Fruit fly (Drosophila melanogaster): ENCODE data around the gene VhaM9.7-a.
A peak's percentile ranks its signal among the peaks of the same experiment; 100 is the strongest.

VhaM9.7-a gene

dm6 chr3L:4221226-4221770 is 41.2 kb upstream of the VhaM9.7-a start (continued):
- TF ChIP-seq CG6765 (GFP tag; optimal IDR thresholded peaks at IDR 0.05), result no peak
- peak; percentile 19; the same call in 1 of the 2 replicates for TF ChIP-seq Ptx1 (GFP tag; IDR thresholded peaks at IDR 0.05)
- peak; percentile 95 for TF ChIP-seq sug (tag; optimal IDR thresholded peaks at IDR 0.05)
- TF ChIP-seq CG7271 (tag; optimal IDR thresholded peaks at IDR 0.05), result no peak
- peak; percentile 49; the same call in 1 of the 2 replicates for TF ChIP-seq CG9932 (GFP tag; IDR thresholded peaks at IDR 0.05)
- 0 out of 3 replicates have a peak, but pooled peaks have one; percentile 50 for TF ChIP-seq otp (GFP tag; IDR thresholded peaks at IDR 0.05)
- peak in 1 of 3 experiments; percentile 10 for TF ChIP-seq Stat92E (GFP tag; optimal IDR thresholded peaks at IDR 0.05)
- no peak for TF ChIP-seq ham (GFP tag; IDR thresholded peaks at IDR 0.05)
- peak; percentile 42; the same call in 1 of the 2 replicates for TF ChIP-seq Rfx (GFP tag; IDR thresholded peaks at IDR 0.05)
- no peak for TF ChIP-seq zf30C (GFP tag; optimal IDR thresholded peaks at IDR 0.05)
- peak; percentile 97 for TF ChIP-seq CG10543 (GFP tag; optimal IDR thresholded peaks at IDR 0.05)
- TF ChIP-seq CG43689 (GFP tag; IDR thresholded peaks at IDR 0.05), result no peak
- peak; percentile 19 for TF ChIP-seq CG7745 (tag; optimal IDR thresholded peaks at IDR 0.05)
- TF ChIP-seq CG11247 (GFP tag; IDR thresholded peaks at IDR 0.05), result no peak
- no peak for TF ChIP-seq sens (GFP tag)
- no peak for TF ChIP-seq GATAe (GFP tag; conservative IDR thresholded peaks at IDR 0.05)
- peak; percentile 38; the same call in 1 of the 2 replicates for TF ChIP-seq Drgx (GFP tag; IDR thresholded peaks at IDR 0.05)
- no peak for TF ChIP-seq fd96Cb (tag; optimal IDR thresholded peaks at IDR 0.05)
- no peak for TF ChIP-seq CG3163 (GFP tag; optimal IDR thresholded peaks at IDR 0.05)
- TF ChIP-seq her (GFP tag; optimal IDR thresholded peaks at IDR 0.05), result no peak
- no peak for TF ChIP-seq CG5245 (GFP tag; optimal IDR thresholded peaks at IDR 0.05)
- TF ChIP-seq chinmo (GFP tag; IDR thresholded peaks at IDR 0.05; ENCODE audit: partially characterized antibody), result peak; percentile 96
- no peak for TF ChIP-seq wdn (GFP tag; IDR thresholded peaks at IDR 0.05)
- TF ChIP-seq shn (GFP tag; optimal IDR thresholded peaks at IDR 0.05), result no peak
- no peak for TF ChIP-seq CG8290 (GFP tag; optimal IDR thresholded peaks at IDR 0.05)
- TF ChIP-seq CG8290 (tag; optimal IDR thresholded peaks at IDR 0.05), result peak in 1 of 2 experiments; percentile 86
- no peak for TF ChIP-seq CG32767 (GFP tag; IDR thresholded peaks at IDR 0.05)
- no peak for TF ChIP-seq TFAM (GFP tag; optimal IDR thresholded peaks at IDR 0.05)
- TF ChIP-seq fd102C (GFP tag; optimal IDR thresholded peaks at IDR 0.05), result no peak
- TF ChIP-seq bowl (GFP tag; IDR thresholded peaks at IDR 0.05), result no peak
- TF ChIP-seq CG10321 (GFP tag; IDR thresholded peaks at IDR 0.05), result 0 out of 2 replicates have a peak, but pooled peaks have one; percentile 11
- TF ChIP-seq CG6683 (GFP tag; optimal IDR thresholded peaks at IDR 0.05), result no peak
- no peak for TF ChIP-seq lov (optimal IDR thresholded peaks at IDR 0.05)
- no peak for TF ChIP-seq lov (GFP tag; IDR thresholded peaks at IDR 0.05)
- TF ChIP-seq NfI (GFP tag; optimal IDR thresholded peaks at IDR 0.05), result peak; percentile 34
- TF ChIP-seq PHDP (tag; optimal IDR thresholded peaks at IDR 0.05), result peak; percentile 29
- no peak for TF ChIP-seq Nf-YA (GFP tag; IDR thresholded peaks at IDR 0.05)
- no peak for TF ChIP-seq zen (tag; optimal IDR thresholded peaks at IDR 0.05)
- peak; percentile 54; the same call in 1 of the 2 replicates for TF ChIP-seq CG32532 (GFP tag; IDR thresholded peaks at IDR 0.05)
- TF ChIP-seq Atf3 (GFP tag; optimal IDR thresholded peaks at IDR 0.05), result no peak
- peak; percentile 70 for TF ChIP-seq cg (GFP tag; optimal IDR thresholded peaks at IDR 0.05)
- peak; percentile 89 for TF ChIP-seq mirr (GFP tag; optimal IDR thresholded peaks at IDR 0.05)
- no peak for TF ChIP-seq Side (GFP tag; optimal IDR thresholded peaks at IDR 0.05)
- no peak for TF ChIP-seq dmrt11E (tag; optimal IDR thresholded peaks at IDR 0.05)
- no peak for TF ChIP-seq CG18011 (GFP tag; optimal IDR thresholded peaks at IDR 0.05)
- no peak for TF ChIP-seq CG2889 (GFP tag; IDR thresholded peaks at IDR 0.05)
- TF ChIP-seq nom (GFP tag; optimal IDR thresholded peaks at IDR 0.05), result peak; percentile 47
- no peak for TF ChIP-seq ewg (GFP tag; optimal IDR thresholded peaks at IDR 0.05)
- TF ChIP-seq CG14441 (GFP tag; IDR thresholded peaks at IDR 0.05), result peak; percentile 37; the same call in 1 of the 2 replicates
- peak; percentile 4 for TF ChIP-seq HHEX (GFP tag; optimal IDR thresholded peaks at IDR 0.05)
- TF ChIP-seq CG3847 (GFP tag; IDR thresholded peaks at IDR 0.05), result no peak
